Worm (Caenorhabditis elegans): ENCODE data around the gene utp-20.

DNA sequence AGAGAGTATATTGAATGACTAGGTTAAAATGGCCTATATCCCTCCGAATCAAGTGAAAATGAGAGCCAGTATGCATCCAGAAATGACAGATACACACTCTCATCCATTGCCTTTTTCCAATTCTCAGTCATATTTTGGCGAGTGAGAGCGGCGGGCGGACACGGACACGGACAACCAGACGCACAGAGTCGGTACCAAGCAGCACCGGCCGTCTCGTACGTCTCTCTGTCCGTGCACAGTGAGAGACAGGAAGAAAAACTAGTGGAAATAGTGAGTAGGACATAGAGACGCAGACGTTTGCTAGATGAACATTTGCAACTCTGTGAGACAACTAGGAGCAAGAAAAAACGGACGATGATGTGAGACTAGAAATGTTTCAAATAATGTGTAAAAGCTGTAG lies 27.1 kb downstream of the utp-20 start:
- TF ChIP-seq aly-2 (tag; optimal IDR thresholded peaks at IDR 0.05): no peak
- no peak for TF ChIP-seq ZK546.5 (tag; optimal IDR thresholded peaks at IDR 0.05)
- TF ChIP-seq egl-5 (tag; optimal IDR thresholded peaks at IDR 0.05): no peak
- TF ChIP-seq snpc-4 (tag; optimal IDR thresholded peaks at IDR 0.05): peak; percentile 67
- TF ChIP-seq nhr-237 (tag; optimal IDR thresholded peaks at IDR 0.05): no peak
- no peak for TF ChIP-seq ama-1 (optimal IDR thresholded peaks at IDR 0.05)
- no peak for TF ChIP-seq unc-62 (GFP tag; optimal IDR thresholded peaks at IDR 0.05)
- TF ChIP-seq egl-27 (tag; optimal IDR thresholded peaks at IDR 0.05): no peak
- TF ChIP-seq zag-1 (tag; optimal IDR thresholded peaks at IDR 0.05): no peak
- TF ChIP-seq elt-1 (tag; optimal IDR thresholded peaks at IDR 0.05): no peak
- no peak for TF ChIP-seq ztf-11 (tag; optimal IDR thresholded peaks at IDR 0.05)

All from whole organism, L3 larva.